Worm (Caenorhabditis elegans) whole organism, late embryonic: ENCODE data around the gene mam-1.

Source experiments
- C08G9.2 ChIP-seq: sonication (generic microtip); optimal IDR thresholded peaks from 2 replicates; lab custom pipeline; 2016; ENCODE audit warnings: mild to moderate bottlenecking, missing genetic modification characterization, moderate library complexity, missing compliant biosample characterization
- C38D4.7 ChIP-seq: fragments of 200-800 bp; sonication (Bioruptor generic); optimal IDR thresholded peaks from 2 replicates; lab custom pipeline; 2018; ENCODE audit warnings: mild to moderate bottlenecking, missing genetic modification characterization, moderate library complexity, missing compliant biosample characterization
- F13H6.1 ChIP-seq: sonication (generic microtip); optimal IDR thresholded peaks from 2 replicates; lab custom pipeline; 2016; ENCODE audit warnings: missing genetic modification characterization, missing compliant biosample characterization
- K02D7.2 ChIP-seq: sonication (generic microtip); optimal IDR thresholded peaks from 2 replicates; lab custom pipeline; 2017; ENCODE audit warnings: mild to moderate bottlenecking, missing genetic modification characterization, missing compliant biosample characterization
- K09A11.1 ChIP-seq: sonication (generic microtip); optimal IDR thresholded peaks from 2 replicates; lab custom pipeline; 2017; ENCODE audit warnings: antibody characterized with exemption, mild to moderate bottlenecking, missing genetic modification characterization, missing compliant biosample characterization; ENCODE audit not compliant: insufficient read depth
- Y22D7AL.16 ChIP-seq: sonication (generic microtip); optimal IDR thresholded peaks from 2 replicates; lab custom pipeline; 2016; ENCODE audit warnings: missing genetic modification characterization, missing compliant biosample characterization
- ama-1 ChIP-seq: fragments of 150-350 bp; optimal IDR thresholded peaks from 2 replicates; lab custom pipeline; 2014
- ceh-14 ChIP-seq: sonication (generic microtip); optimal IDR thresholded peaks from 2 replicates; lab custom pipeline; 2016; ENCODE audit warnings: missing genotype, missing genetic modification characterization, missing compliant biosample characterization
- ceh-19 ChIP-seq: fragments of 200-800 bp; sonication (Bioruptor generic); optimal IDR thresholded peaks from 2 replicates; lab custom pipeline; 2018; ENCODE audit warnings: mild to moderate bottlenecking, missing genetic modification characterization, missing compliant biosample characterization
- ceh-22 ChIP-seq: sonication (generic microtip); optimal IDR thresholded peaks from 2 replicates; lab custom pipeline; 2017; ENCODE audit warnings: missing biosample characterization, missing genetic modification characterization
- ceh-30 ChIP-seq: fragments of 150-350 bp; optimal IDR thresholded peaks from 2 replicates; lab custom pipeline; 2014; ENCODE audit warnings: missing biosample characterization, missing genetic modification characterization
- ceh-31 ChIP-seq: sonication (generic microtip); optimal IDR thresholded peaks from 2 replicates; lab custom pipeline; 2016; ENCODE audit warnings: missing genetic modification characterization, missing compliant biosample characterization
- ceh-45 ChIP-seq: fragments of 200-800 bp; sonication (Bioruptor generic); IDR thresholded peaks from 2 replicates; pipeline ENCODE4 v1.3.6; 2022; ENCODE audit warnings: missing genetic modification reagents, missing genetic modification characterization, missing compliant biosample characterization
- ceh-48 ChIP-seq: sonication (generic microtip); optimal IDR thresholded peaks from 2 replicates; lab custom pipeline; 2016; ENCODE audit warnings: missing genetic modification characterization, inconsistent platforms, missing compliant biosample characterization
- ceh-6 ChIP-seq: fragments of 200-800 bp; sonication (Bioruptor generic); optimal IDR thresholded peaks from 2 replicates; lab custom pipeline; 2018; ENCODE audit warnings: mild to moderate bottlenecking, missing genetic modification characterization, missing compliant biosample characterization
- elt-2 ChIP-seq: sonication (generic microtip); optimal IDR thresholded peaks from 2 replicates; lab custom pipeline; 2016; ENCODE audit warnings: missing genetic modification reagents, missing genetic modification characterization, missing compliant biosample characterization
- elt-4 ChIP-seq: sonication (generic microtip); optimal IDR thresholded peaks from 2 replicates; lab custom pipeline; 2016; ENCODE audit warnings: missing genetic modification characterization, missing compliant biosample characterization
- eyg-1 ChIP-seq: sonication (generic microtip); optimal IDR thresholded peaks from 2 replicates; lab custom pipeline; 2016; ENCODE audit warnings: missing genotype, missing genetic modification characterization, missing compliant biosample characterization
- fkh-6 ChIP-seq: sonication (generic microtip); optimal IDR thresholded peaks from 2 replicates; lab custom pipeline; 2016; ENCODE audit warnings: missing genetic modification characterization, missing compliant biosample characterization
- hlh-30 ChIP-seq: sonication (generic microtip); optimal IDR thresholded peaks from 2 replicates; lab custom pipeline; 2017; ENCODE audit warnings: antibody characterized with exemption, missing genetic modification characterization, missing compliant biosample characterization; ENCODE audit not compliant: insufficient read depth
- hlh-6 ChIP-seq: sonication (generic microtip); optimal IDR thresholded peaks from 2 replicates; lab custom pipeline; 2016; ENCODE audit warnings: missing genotype, missing genetic modification characterization, missing compliant biosample characterization
- hlh-8 ChIP-seq: sonication (generic microtip); optimal IDR thresholded peaks from 2 replicates; lab custom pipeline; 2016; ENCODE audit warnings: missing genotype, missing genetic modification characterization, missing compliant biosample characterization
- lin-11 ChIP-seq: fragments of 200-800 bp; sonication (Bioruptor generic); optimal IDR thresholded peaks from 2 replicates; lab custom pipeline; 2018; ENCODE audit warnings: mild to moderate bottlenecking, missing genetic modification characterization, missing compliant biosample characterization
- madf-2 ChIP-seq: sonication (generic microtip); optimal IDR thresholded peaks from 2 replicates; lab custom pipeline; 2017; ENCODE audit warnings: missing genetic modification characterization, missing compliant biosample characterization
- mec-3 ChIP-seq: sonication (generic microtip); optimal IDR thresholded peaks from 2 replicates; lab custom pipeline; 2016; ENCODE audit warnings: borderline replicate concordance, missing genetic modification characterization, missing compliant biosample characterization
- nfya-1 ChIP-seq: sonication (generic microtip); optimal IDR thresholded peaks from 2 replicates; lab custom pipeline; 2017; ENCODE audit warnings: missing genetic modification characterization, mild to moderate bottlenecking, missing compliant biosample characterization, antibody characterized with exemption, moderate library complexity
- nhr-11 ChIP-seq: fragments of 150-350 bp; optimal IDR thresholded peaks from 2 replicates; lab custom pipeline; 2014; ENCODE audit warnings: missing biosample characterization, missing genetic modification characterization
- nhr-232 ChIP-seq: sonication (generic microtip); optimal IDR thresholded peaks from 2 replicates; lab custom pipeline; 2016; ENCODE audit warnings: missing genetic modification characterization, missing compliant biosample characterization
- npax-4 ChIP-seq: sonication (generic microtip); optimal IDR thresholded peaks from 2 replicates; lab custom pipeline; 2016; ENCODE audit warnings: missing genetic modification characterization, missing compliant biosample characterization
- pag-3 ChIP-seq: sonication (generic microtip); optimal IDR thresholded peaks from 2 replicates; lab custom pipeline; 2016; ENCODE audit warnings: missing compliant biosample characterization, missing genetic modification characterization, borderline replicate concordance
- pat-9 ChIP-seq: fragments of 200-800 bp; sonication (Bioruptor generic); optimal IDR thresholded peaks from 2 replicates; lab custom pipeline; 2018; ENCODE audit warnings: mild to moderate bottlenecking, missing genetic modification characterization, moderate library complexity, missing compliant biosample characterization
- pax-1 ChIP-seq: fragments of 150-350 bp; optimal IDR thresholded peaks from 2 replicates; lab custom pipeline; 2014; ENCODE audit warnings: missing biosample characterization, missing genetic modification characterization
- pha-2 ChIP-seq: sonication (generic microtip); optimal IDR thresholded peaks from 2 replicates; lab custom pipeline; 2017; ENCODE audit warnings: mild to moderate bottlenecking, missing genetic modification characterization, missing compliant biosample characterization
- pqm-1 ChIP-seq: sonication (generic microtip); optimal IDR thresholded peaks from 2 replicates; lab custom pipeline; 2016; ENCODE audit warnings: missing genetic modification characterization, missing compliant biosample characterization
- pros-1 ChIP-seq: fragments of 150-350 bp; optimal IDR thresholded peaks from 2 replicates; lab custom pipeline; 2014; ENCODE audit warnings: missing biosample characterization, missing genetic modification reagents, missing genetic modification characterization
- ref-2 ChIP-seq: sonication (generic microtip); optimal IDR thresholded peaks from 2 replicates; lab custom pipeline; 2016; ENCODE audit warnings: missing genetic modification characterization, missing compliant biosample characterization
- rnt-1 ChIP-seq: sonication (generic microtip); optimal IDR thresholded peaks from 2 replicates; lab custom pipeline; 2016; ENCODE audit warnings: missing genetic modification characterization, missing compliant biosample characterization
- sdc-2 ChIP-seq: sonication (generic microtip); optimal IDR thresholded peaks from 2 replicates; lab custom pipeline; 2016; ENCODE audit warnings: missing genotype, missing genetic modification characterization, missing compliant biosample characterization
- sox-2 ChIP-seq: fragments of 200-800 bp; sonication (Bioruptor generic); IDR thresholded peaks from 2 replicates; pipeline ENCODE4 v1.3.6; 2022; ENCODE audit warnings: missing genetic modification reagents, missing genetic modification characterization, missing compliant biosample characterization
- tbx-2 ChIP-seq: sonication (generic microtip); optimal IDR thresholded peaks from 2 replicates; lab custom pipeline; 2016; ENCODE audit warnings: missing genetic modification characterization, missing compliant biosample characterization
- unc-3 ChIP-seq, 2 experiments: fragments of 200-800 bp in 1 of 2; sonication (Bioruptor generic) in 1 of 2; sonication (generic microtip) in 1 of 2; conservative IDR thresholded peaks in 1 of 2; optimal IDR thresholded peaks in 1 of 2; 2 replicates each; pipeline versions ENCODE4 v1.3.6 to Lab custom; 2016 to 2022; ENCODE audit warnings: missing compliant biosample characterization in 2 of 2, missing genetic modification characterization in 2 of 2, missing genetic modification reagents in 1 of 2
- unc-42 ChIP-seq: sonication (generic microtip); optimal IDR thresholded peaks from 2 replicates; lab custom pipeline; 2016; ENCODE audit warnings: missing genotype, missing genetic modification characterization, missing compliant biosample characterization
- unc-55 ChIP-seq: sonication (generic microtip); optimal IDR thresholded peaks from 2 replicates; lab custom pipeline; 2017; ENCODE audit warnings: missing biosample characterization, missing genetic modification reagents, missing genetic modification characterization
- ztf-16 ChIP-seq: sonication (generic microtip); optimal IDR thresholded peaks from 2 replicates; lab custom pipeline; 2017; ENCODE audit warnings: missing genetic modification characterization, missing compliant biosample characterization

The mam-1 gene

ce11 chrX:876935-877334 is 11.3 kb downstream of the mam-1 start, which contains the start of gene ZC13.1 (continued):
- TF ChIP-seq ceh-6 (no peak), ama-1 (lab: Kevin White, UChicago) (no peak), eyg-1 (tag; lab: Kevin White, UChicago) (no peak), ref-2 (tag; lab: Kevin White, UChicago) (peak; percentile 81), pros-1 (tag; lab: Kevin White, UChicago) (peak; percentile 62), pat-9 (tag; lab: Kevin White, UChicago) (no peak), sox-2 (GFP tag; lab: Robert Waterston, UW) (peak; percentile 8; the same call in 1 of the 2 replicates), unc-42 (tag; lab: Kevin White, UChicago) (peak; percentile 46), F13H6.1 (tag; lab: Kevin White, UChicago) (peak; percentile 38), ceh-48 (no peak), unc-55 (GFP tag; lab: Kevin White, UChicago) (peak; percentile 62), ceh-14 (peak; percentile 30), madf-2 (tag; lab: Kevin White, UChicago) (no peak), pax-1 (peak; percentile 51), C08G9.2 (tag; lab: Kevin White, UChicago) (peak; percentile 6), lin-11 (tag; lab: Kevin White, UChicago) (no peak), elt-4 (tag; lab: Kevin White, UChicago) (no peak)

ce11 chrX:873634-874033 is 14.6 kb downstream of the mam-1 start:
- no peak for TF ChIP-seq tbx-2 (tag; lab: Kevin White, UChicago)
- no peak for TF ChIP-seq unc-3 (GFP tag; conservative IDR thresholded peaks at IDR 0.05; lab: Robert Waterston, UW)
- no peak for TF ChIP-seq unc-3 (tag; optimal IDR thresholded peaks at IDR 0.05; lab: Kevin White, UChicago)
- no peak for TF ChIP-seq F13H6.1 (tag; lab: Kevin White, UChicago)
- no peak for TF ChIP-seq K02D7.2
- TF ChIP-seq nhr-11 (tag; lab: Kevin White, UChicago) = no peak
- TF ChIP-seq K09A11.1 (tag; lab: Kevin White, UChicago) = no peak
- no peak for TF ChIP-seq ceh-22 (tag; lab: Kevin White, UChicago)
- TF ChIP-seq ceh-14 = no peak
- no peak for TF ChIP-seq nhr-232 (tag; lab: Kevin White, UChicago)
- TF ChIP-seq ztf-16 (tag; lab: Kevin White, UChicago) = no peak
- no peak for TF ChIP-seq Y22D7AL.16

ce11 chrX:871957-872715 is 16.1 kb downstream of the mam-1 start, which contains the start of gene F56F10.1:
TSS of gene F56F10.1 (plus strand) at chrX:872603.
- TF ChIP-seq nhr-232 (tag; lab: Kevin White, UChicago) = no peak
- no peak for TF ChIP-seq C38D4.7 (GFP tag; lab: Kevin White, UChicago)
- no peak for TF ChIP-seq fkh-6 (tag; lab: Kevin White, UChicago)

- TF ChIP-seq ztf-16 (tag; lab: Kevin White, UChicago) = no peak
- TF ChIP-seq hlh-8 (tag; lab: Kevin White, UChicago) = peak; percentile 16
- TF ChIP-seq hlh-6 = peak; percentile 22
- peak; percentile 17 for TF ChIP-seq pha-2 (tag; lab: Kevin White, UChicago)
- no peak for TF ChIP-seq npax-4 (tag; lab: Kevin White, UChicago)
- peak; percentile 75 for TF ChIP-seq sdc-2 (tag; lab: Kevin White, UChicago)
- TF ChIP-seq nfya-1 (tag; lab: Kevin White, UChicago) = peak; percentile 39
- TF ChIP-seq rnt-1 (tag; lab: Kevin White, UChicago) = peak; percentile 30
- TF ChIP-seq tbx-2 (tag; lab: Kevin White, UChicago) = peak; percentile 73
- peak; percentile 36 for TF ChIP-seq ceh-19 (GFP tag; lab: Kevin White, UChicago)
- TF ChIP-seq elt-2 (tag; lab: Kevin White, UChicago) = peak; percentile 14
- TF ChIP-seq mec-3 (tag; lab: Kevin White, UChicago) = no peak
- TF ChIP-seq pros-1 (tag; lab: Kevin White, UChicago) = peak; percentile 37
- no peak for TF ChIP-seq pqm-1 (tag; lab: Kevin White, UChicago)
- peak; percentile 27 for TF ChIP-seq C08G9.2 (tag; lab: Kevin White, UChicago)
- TF ChIP-seq ceh-31 (tag; lab: Kevin White, UChicago) = peak; percentile 85
- no peak for TF ChIP-seq K02D7.2
- TF ChIP-seq pag-3 (tag; lab: Kevin White, UChicago) = no peak
- no peak for TF ChIP-seq ceh-30 (tag; lab: Kevin White, UChicago)
- TF ChIP-seq ref-2 (tag; lab: Kevin White, UChicago) = peak; percentile 69
- TF ChIP-seq unc-55 (GFP tag; lab: Kevin White, UChicago) = peak; percentile 46
- peak; percentile 43 for TF ChIP-seq K09A11.1 (tag; lab: Kevin White, UChicago)
- TF ChIP-seq fkh-6 (tag; lab: Kevin White, UChicago) = no peak
- TF ChIP-seq hlh-30 (tag; lab: Kevin White, UChicago) = peak; percentile 9
- TF ChIP-seq ceh-45 (GFP tag; lab: Robert Waterston, UW) = no peak
- TF ChIP-seq unc-42 (tag; lab: Kevin White, UChicago) = peak; percentile 27
Measured at ce11 chrX:871020-871419, 17.2 kb downstream of the mam-1 start, which contains the start of gene lgl-1. TSS of gene lgl-1 (minus strand) at chrX:871089.
